Fruit fly (Drosophila melanogaster): ENCODE measurements around the gene CG42750.
A peak's percentile ranks its signal among the peaks of the same experiment; 100 is the strongest.

CG42750 gene

dm6 chr2L:18209137-18209536 is 66.4 kb downstream of the CG42750 start, which contains the start of gene CG31802:
Gene CG31802, minus strand, starts transcription at chr2L:18209237.
- TF ChIP-seq Snoo (tag; optimal IDR thresholded peaks at IDR 0.05) (no peak), CG9948 (tag; optimal IDR thresholded peaks at IDR 0.05) (no peak), CG4496 (GFP tag; IDR thresholded peaks at IDR 0.05) (no peak), CG12605 (GFP tag; IDR thresholded peaks at IDR 0.05) (no peak)

dm6 chr2L:18202811-18203210 is 72.8 kb downstream of the CG42750 start:
- no peak for TF ChIP-seq CG14655 (GFP tag; optimal IDR thresholded peaks at IDR 0.05)
- no peak for TF ChIP-seq CG8159 (tag; optimal IDR thresholded peaks at IDR 0.05)
- no peak for TF ChIP-seq CG8301 (tag; optimal IDR thresholded peaks at IDR 0.05)
- no peak for TF ChIP-seq CG12605 (GFP tag; IDR thresholded peaks at IDR 0.05)
- TF ChIP-seq CG32121 (GFP tag; IDR thresholded peaks at IDR 0.05), result no peak
- TF ChIP-seq CG15710 (tag; optimal IDR thresholded peaks at IDR 0.05), result no peak
- TF ChIP-seq CG34367 (tag; optimal IDR thresholded peaks at IDR 0.05), result no peak
- no peak for TF ChIP-seq fd96Ca (GFP tag; IDR thresholded peaks at IDR 0.05)
- TF ChIP-seq gl (tag; optimal IDR thresholded peaks at IDR 0.05), result no peak
- TF ChIP-seq Snoo (tag; optimal IDR thresholded peaks at IDR 0.05), result no peak
- TF ChIP-seq Pif1A (GFP tag; optimal IDR thresholded peaks at IDR 0.05), result no peak
- no peak for TF ChIP-seq Ets98B (GFP tag; IDR thresholded peaks at IDR 0.05)
- TF ChIP-seq CG9948 (tag; optimal IDR thresholded peaks at IDR 0.05), result no peak
- TF ChIP-seq rn (GFP tag; IDR thresholded peaks at IDR 0.05), result no peak
- TF ChIP-seq Pif1B (GFP tag; optimal IDR thresholded peaks at IDR 0.05), result no peak
- no peak for TF ChIP-seq CG17806 (tag; optimal IDR thresholded peaks at IDR 0.05)
- no peak for TF ChIP-seq CG4496 (GFP tag; IDR thresholded peaks at IDR 0.05)
- no peak for TF ChIP-seq CG13204 (GFP tag; optimal IDR thresholded peaks at IDR 0.05)

dm6 chr2L:18186695-18187094 is 88.9 kb downstream of the CG42750 start:
- no peak for TF ChIP-seq CG14655 (GFP tag; optimal IDR thresholded peaks at IDR 0.05)
- TF ChIP-seq Snoo (tag; optimal IDR thresholded peaks at IDR 0.05), result no peak
- TF ChIP-seq rn (GFP tag; IDR thresholded peaks at IDR 0.05), result no peak
- TF ChIP-seq CG15710 (tag; optimal IDR thresholded peaks at IDR 0.05), result no peak
- TF ChIP-seq EcR (GFP tag; optimal IDR thresholded peaks at IDR 0.05), result no peak
- no peak for TF ChIP-seq D1 (tag; optimal IDR thresholded peaks at IDR 0.05)
- no peak for TF ChIP-seq CG32121 (GFP tag; IDR thresholded peaks at IDR 0.05)
- no peak for TF ChIP-seq Ets98B (GFP tag; IDR thresholded peaks at IDR 0.05)
- no peak for TF ChIP-seq Pif1A (GFP tag; optimal IDR thresholded peaks at IDR 0.05)
- TF ChIP-seq CG17806 (tag; optimal IDR thresholded peaks at IDR 0.05), result no peak
- TF ChIP-seq CG9948 (tag; optimal IDR thresholded peaks at IDR 0.05), result no peak
- TF ChIP-seq CG8301 (tag; optimal IDR thresholded peaks at IDR 0.05), result no peak
- TF ChIP-seq CG8159 (tag; optimal IDR thresholded peaks at IDR 0.05), result no peak
- no peak for TF ChIP-seq CG4496 (GFP tag; IDR thresholded peaks at IDR 0.05)
- TF ChIP-seq CG10348 (GFP tag; IDR thresholded peaks at IDR 0.05), result no peak
- no peak for TF ChIP-seq CG12605 (GFP tag; IDR thresholded peaks at IDR 0.05)
- TF ChIP-seq CG13204 (GFP tag; optimal IDR thresholded peaks at IDR 0.05), result no peak
- no peak for TF ChIP-seq gl (tag; optimal IDR thresholded peaks at IDR 0.05)
- TF ChIP-seq Pif1B (GFP tag; optimal IDR thresholded peaks at IDR 0.05), result no peak
- TF ChIP-seq CG34367 (tag; optimal IDR thresholded peaks at IDR 0.05), result no peak

dm6 chr2L:18184648-18185243 is 90.8 kb downstream of the CG42750 start, which contains the start of gene Ptp36E:
Gene Ptp36E, minus strand, starts transcription at chr2L:18185007.
- TF ChIP-seq CG14655 (GFP tag; optimal IDR thresholded peaks at IDR 0.05) (peak; percentile 84), CG10348 (GFP tag; IDR thresholded peaks at IDR 0.05) (peak; percentile 48; the same call in 1 of the 2 replicates), rn (GFP tag; IDR thresholded peaks at IDR 0.05) (no peak), CG12605 (GFP tag; IDR thresholded peaks at IDR 0.05) (peak; percentile 51), EcR (GFP tag; optimal IDR thresholded peaks at IDR 0.05) (no peak), CG32121 (GFP tag; IDR thresholded peaks at IDR 0.05) (peak; percentile 81), CG15710 (tag; optimal IDR thresholded peaks at IDR 0.05) (peak; percentile 58), CG8301 (tag; optimal IDR thresholded peaks at IDR 0.05) (peak; percentile 77), Snoo (tag; optimal IDR thresholded peaks at IDR 0.05) (no peak), CG8159 (tag; optimal IDR thresholded peaks at IDR 0.05) (peak; percentile 76), Pif1A (GFP tag; optimal IDR thresholded peaks at IDR 0.05) (peak; percentile 24), CG13204 (GFP tag; optimal IDR thresholded peaks at IDR 0.05) (no peak), D1 (tag; optimal IDR thresholded peaks at IDR 0.05) (no peak), CG34367 (tag; optimal IDR thresholded peaks at IDR 0.05) (no peak), Ets98B (GFP tag; IDR thresholded peaks at IDR 0.05) (peak; percentile 73), CG4496 (GFP tag; IDR thresholded peaks at IDR 0.05) (peak; percentile 81), gl (tag; optimal IDR thresholded peaks at IDR 0.05) (no peak), fd96Ca (GFP tag; IDR thresholded peaks at IDR 0.05) (peak; percentile 55; the same call in 1 of the 3 replicates), CG9948 (tag; optimal IDR thresholded peaks at IDR 0.05) (no peak)

- TF ChIP-seq CG10348 (GFP tag; IDR thresholded peaks at IDR 0.05) (no peak), CG12605 (GFP tag; IDR thresholded peaks at IDR 0.05) (no peak), CG8159 (tag; optimal IDR thresholded peaks at IDR 0.05) (no peak), CG32121 (GFP tag; IDR thresholded peaks at IDR 0.05) (no peak), Snoo (tag; optimal IDR thresholded peaks at IDR 0.05) (no peak), CG34367 (tag; optimal IDR thresholded peaks at IDR 0.05) (no peak)
Measured at dm6 chr2L:18159172-18159571, 116.4 kb downstream of the CG42750 start, which contains the start of gene JMJD4. Gene JMJD4, minus strand, starts transcription at chr2L:18159272.

- peak; percentile 71 for TF ChIP-seq D1 (tag; optimal IDR thresholded peaks at IDR 0.05)
- no peak for TF ChIP-seq Pif1A (GFP tag; optimal IDR thresholded peaks at IDR 0.05)
Measured at dm6 chr2L:18158622-18159043, 116.9 kb downstream of the CG42750 start.
